Fruit fly (Drosophila melanogaster) whole organism, embryonic: Measurements from ENCODE around the gene CG13131.

ENCODE experiments used
- BEAF-32 ChIP-seq: fragments of 200-800 bp; sonication (Bioruptor generic); optimal IDR thresholded peaks from 3 replicates; lab custom pipeline; 2017; ENCODE audit warnings: missing biosample characterization, missing genetic modification characterization, mild to moderate bottlenecking, moderate library complexity, missing genetic modification reagents
- CG14667 ChIP-seq: fragments of 200-800 bp; sonication (Bioruptor generic); IDR thresholded peaks from 2 replicates; pipeline ENCODE4 v1.3.6; 2022; ENCODE audit warnings: missing biosample characterization, missing genetic modification characterization
- CG14860 ChIP-seq: fragments of 200-800 bp; sonication (Bioruptor generic); IDR thresholded peaks from 3 replicates; pipeline ENCODE4 v1.3.6; 2022; ENCODE audit warnings: missing biosample characterization, missing genetic modification characterization; ENCODE audit not compliant: partially characterized antibody
- CG15073 ChIP-seq: fragments of 200-800 bp; sonication (Bioruptor generic); optimal IDR thresholded peaks from 2 replicates; lab custom pipeline; 2016; ENCODE audit warnings: missing biosample characterization, missing genetic modification characterization
- CG1529 ChIP-seq: fragments of 200-800 bp; sonication (Bioruptor generic); optimal IDR thresholded peaks from 3 replicates; lab custom pipeline; 2018; ENCODE audit warnings: missing biosample characterization, missing genetic modification characterization
- CG2120 ChIP-seq: fragments of 200-800 bp; sonication (Bioruptor generic); optimal IDR thresholded peaks from 3 replicates; lab custom pipeline; 2016; ENCODE audit warnings: missing biosample characterization, missing genetic modification characterization
- CG2129 ChIP-seq: fragments of 200-800 bp; sonication (Bioruptor generic); IDR thresholded peaks from 2 replicates; pipeline ENCODE4 v1.3.6; 2022; ENCODE audit warnings: missing biosample characterization, missing genetic modification characterization; ENCODE audit not compliant: partially characterized antibody
- CG2202 ChIP-seq: fragments of 200-800 bp; sonication (Bioruptor generic); optimal IDR thresholded peaks from 2 replicates; lab custom pipeline; 2018; ENCODE audit warnings: missing biosample characterization, mild to moderate bottlenecking, missing genetic modification characterization
- CG2678 ChIP-seq: fragments of 200-800 bp; sonication (Bioruptor generic); optimal IDR thresholded peaks from 3 replicates; lab custom pipeline; 2019; ENCODE audit warnings: missing biosample characterization, mild to moderate bottlenecking, missing genetic modification characterization, moderate library complexity
- CG31441 ChIP-seq: fragments of 200-800 bp; sonication (Bioruptor generic); IDR thresholded peaks from 2 replicates; pipeline ENCODE4 v1.3.6; 2022; ENCODE audit warnings: missing biosample characterization, missing genetic modification characterization
- CG34224 ChIP-seq: fragments of 200-800 bp; sonication (Bioruptor generic); IDR thresholded peaks from 3 replicates; pipeline ENCODE4 v1.3.6; 2022; ENCODE audit warnings: missing biosample characterization, missing genetic modification characterization; ENCODE audit not compliant: partially characterized antibody
- CG4282 ChIP-seq: fragments of 200-800 bp; sonication (Bioruptor generic); optimal IDR thresholded peaks from 2 replicates; lab custom pipeline; 2016; ENCODE audit warnings: missing biosample characterization, missing genetic modification characterization
- CG4360 ChIP-seq: fragments of 200-800 bp; sonication (Bioruptor generic); IDR thresholded peaks from 2 replicates; pipeline ENCODE4 v1.3.6; 2022; ENCODE audit warnings: missing biosample characterization, missing genetic modification characterization
- CG4820 ChIP-seq: fragments of 200-800 bp; sonication (Bioruptor generic); optimal IDR thresholded peaks from 3 replicates; lab custom pipeline; 2016; ENCODE audit warnings: missing biosample characterization, missing genetic modification characterization
- CG5180 ChIP-seq: fragments of 200-800 bp; sonication (Bioruptor generic); optimal IDR thresholded peaks from 3 replicates; lab custom pipeline; 2017; ENCODE audit warnings: missing biosample characterization, missing genetic modification characterization, mild to moderate bottlenecking, moderate library complexity, missing genetic modification reagents
- CG6813 ChIP-seq: fragments of 200-800 bp; sonication (Bioruptor generic); optimal IDR thresholded peaks from 2 replicates; lab custom pipeline; 2017; ENCODE audit warnings: missing biosample characterization, missing genetic modification characterization, mild to moderate bottlenecking, moderate library complexity, missing genetic modification reagents
- CG8359 ChIP-seq: fragments of 200-800 bp; sonication (Bioruptor generic); optimal IDR thresholded peaks from 2 replicates; lab custom pipeline; 2017; ENCODE audit warnings: missing biosample characterization, mild to moderate bottlenecking, missing genetic modification characterization, borderline replicate concordance
- CG8388 ChIP-seq: fragments of 200-800 bp; sonication (Bioruptor generic); optimal IDR thresholded peaks from 2 replicates; lab custom pipeline; 2019; ENCODE audit warnings: missing biosample characterization, mild to moderate bottlenecking, missing genetic modification characterization, moderate library complexity
- CG9797 ChIP-seq: fragments of 200-800 bp; sonication (Bioruptor generic); optimal IDR thresholded peaks from 3 replicates; lab custom pipeline; 2018; ENCODE audit warnings: missing biosample characterization, mild to moderate bottlenecking, missing genetic modification characterization
- Dek ChIP-seq: fragments of 200-800 bp; sonication (Bioruptor generic); optimal IDR thresholded peaks from 3 replicates; lab custom pipeline; 2019; ENCODE audit warnings: missing biosample characterization, mild to moderate bottlenecking, missing genetic modification characterization, moderate library complexity
- Dip2 ChIP-seq: fragments of 200-800 bp; sonication (Bioruptor generic); IDR thresholded peaks from 2 replicates; pipeline ENCODE4 v1.3.6; 2022; ENCODE audit warnings: missing biosample characterization, missing genetic modification characterization
- Eip74EF ChIP-seq, 2 experiments: fragments of 200-800 bp in 1 of 2; fragments of >200 bp in 1 of 2; sonication (Bioruptor generic) in 1 of 2; optimal IDR thresholded peaks; 2 replicates each; lab custom pipeline; 2017 to 2019; ENCODE audit warnings: missing biosample characterization in 2 of 2, missing genetic modification characterization in 2 of 2, mild to moderate bottlenecking in 1 of 2, moderate library complexity in 1 of 2
- HmgD ChIP-seq: fragments of 200-800 bp; sonication (Bioruptor generic); optimal IDR thresholded peaks from 3 replicates; lab custom pipeline; 2016; ENCODE audit warnings: missing biosample characterization, missing genetic modification characterization
- HmgZ ChIP-seq: fragments of 200-800 bp; sonication (Bioruptor generic); optimal IDR thresholded peaks from 2 replicates; lab custom pipeline; 2018; ENCODE audit warnings: missing biosample characterization, mild to moderate bottlenecking, missing genetic modification characterization
- Opbp ChIP-seq: fragments of 200-800 bp; sonication (Bioruptor generic); IDR thresholded peaks from 3 replicates; pipeline ENCODE4 v1.3.6; 2022; ENCODE audit warnings: missing biosample characterization, missing genetic modification characterization; ENCODE audit not compliant: partially characterized antibody
- Sry-δ ChIP-seq: fragments of 200-800 bp; sonication (Bioruptor generic); optimal IDR thresholded peaks from 2 replicates; lab custom pipeline; 2016; ENCODE audit warnings: missing biosample characterization, missing genetic modification characterization
- Taf1 ChIP-seq: fragments of 200-800 bp; sonication (Bioruptor generic); IDR thresholded peaks from 2 replicates; pipeline ENCODE4 v1.3.6; 2022; ENCODE audit warnings: missing biosample characterization, missing genetic modification characterization
- amos ChIP-seq: fragments of 200-800 bp; sonication (Bioruptor generic); IDR thresholded peaks from 2 replicates; pipeline ENCODE4 v1.3.6; 2022; ENCODE audit warnings: missing biosample characterization, missing genetic modification characterization; ENCODE audit not compliant: partially characterized antibody
- ato ChIP-seq: fragments of 200-800 bp; sonication (Bioruptor generic); IDR thresholded peaks from 2 replicates; pipeline ENCODE4 v1.3.6; 2022; ENCODE audit warnings: missing biosample characterization, missing genetic modification characterization; ENCODE audit not compliant: partially characterized antibody
- disco-r ChIP-seq: fragments of 200-800 bp; sonication (Bioruptor generic); optimal IDR thresholded peaks from 2 replicates; lab custom pipeline; 2016; ENCODE audit warnings: missing biosample characterization, missing genetic modification characterization
- gem ChIP-seq: fragments of 200-800 bp; sonication (Bioruptor generic); optimal IDR thresholded peaks from 2 replicates; lab custom pipeline; 2019; ENCODE audit warnings: missing biosample characterization, mild to moderate bottlenecking, missing genetic modification characterization, moderate library complexity
- gfzf ChIP-seq: fragments of 200-800 bp; sonication (Bioruptor generic); optimal IDR thresholded peaks from 2 replicates; lab custom pipeline; 2016; ENCODE audit warnings: missing biosample characterization, mild to moderate bottlenecking, missing genetic modification characterization, moderate library complexity
- gsb-n ChIP-seq: fragments of 200-800 bp; sonication (Bioruptor generic); optimal IDR thresholded peaks from 3 replicates; lab custom pipeline; 2018; ENCODE audit warnings: missing biosample characterization, mild to moderate bottlenecking, missing genetic modification characterization
- hbn ChIP-seq: fragments of 200-800 bp; sonication (Bioruptor generic); IDR thresholded peaks from 2 replicates; pipeline ENCODE4 v1.3.6; 2022; ENCODE audit warnings: missing biosample characterization, missing genetic modification characterization; ENCODE audit not compliant: partially characterized antibody
- knrl ChIP-seq: fragments of 200-800 bp; sonication (Bioruptor generic); IDR thresholded peaks from 3 replicates; pipeline ENCODE4 v1.3.6; 2022; ENCODE audit warnings: missing biosample characterization, missing genetic modification characterization; ENCODE audit not compliant: partially characterized antibody
- lbe ChIP-seq: fragments of 200-800 bp; sonication (Bioruptor generic); optimal IDR thresholded peaks from 2 replicates; lab custom pipeline; 2016; ENCODE audit warnings: missing biosample characterization, mild to moderate bottlenecking, missing genetic modification characterization
- nerfin-1 ChIP-seq: fragments of 200-800 bp; sonication (Bioruptor generic); optimal IDR thresholded peaks from 3 replicates; lab custom pipeline; 2019; ENCODE audit warnings: missing biosample characterization, mild to moderate bottlenecking, missing genetic modification characterization, moderate library complexity
- pzg ChIP-seq: fragments of 200-800 bp; sonication (Bioruptor generic); optimal IDR thresholded peaks from 3 replicates; lab custom pipeline; 2018; ENCODE audit warnings: missing biosample characterization, mild to moderate bottlenecking, missing genetic modification characterization, moderate library complexity
- ranshi ChIP-seq: fragments of 200-800 bp; sonication (Bioruptor generic); IDR thresholded peaks from 2 replicates; pipeline ENCODE4 v1.3.6; 2022; ENCODE audit warnings: missing biosample characterization, missing genetic modification characterization
- row ChIP-seq: fragments of 200-800 bp; sonication (Bioruptor generic); IDR thresholded peaks from 3 replicates; pipeline ENCODE4 v1.3.6; 2022; ENCODE audit warnings: missing biosample characterization, missing genetic modification characterization
- sc ChIP-seq, 3 experiments: fragments of >200 bp in 2 of 3; fragments of 200-800 bp in 1 of 3; sonication (Bioruptor generic) in 1 of 3; optimal IDR thresholded peaks; 2 replicates in 2 of 3; 3 replicates in 1 of 3; lab custom pipeline; 2017; ENCODE audit warnings: mild to moderate bottlenecking in 1 of 3, missing biosample characterization in 1 of 3, missing genetic modification characterization in 1 of 3, missing genetic modification reagents in 1 of 3
- sens ChIP-seq: fragments of 200-800 bp; sonication (Bioruptor generic); peaks from one replicate; lab custom pipeline; 2016; ENCODE audit warnings: missing biosample characterization, missing genetic modification characterization
- sisA ChIP-seq: fragments of 200-800 bp; sonication (Bioruptor generic); IDR thresholded peaks from 2 replicates; pipeline ENCODE4 v1.3.6; 2022; ENCODE audit warnings: missing biosample characterization, missing genetic modification characterization
- sr ChIP-seq: fragments of 200-800 bp; sonication (Bioruptor generic); IDR thresholded peaks from 3 replicates; pipeline ENCODE4 v1.3.6; 2022; ENCODE audit warnings: missing biosample characterization, missing genetic modification characterization
- stc ChIP-seq: fragments of 200-800 bp; sonication (Bioruptor generic); IDR thresholded peaks from 2 replicates; pipeline ENCODE4 v1.3.6; 2022; ENCODE audit warnings: missing biosample characterization, missing genetic modification characterization
- tna ChIP-seq: fragments of 200-800 bp; sonication (Bioruptor generic); IDR thresholded peaks from 2 replicates; pipeline ENCODE4 v1.3.6; 2022; ENCODE audit warnings: missing biosample characterization, missing genetic modification characterization; ENCODE audit not compliant: partially characterized antibody
- trem ChIP-seq: fragments of 200-800 bp; optimal IDR thresholded peaks from 3 replicates; lab custom pipeline; 2019; ENCODE audit warnings: missing biosample characterization, mild to moderate bottlenecking, missing genetic modification characterization, moderate library complexity
- ttk ChIP-seq: fragments of 200-800 bp; sonication (Bioruptor generic); IDR thresholded peaks from 2 replicates; pipeline ENCODE4 v2.1.2; 2022; ENCODE audit warnings: missing biosample characterization, missing genetic modification characterization
- zfh1 ChIP-seq: fragments of 200-800 bp; sonication (Bioruptor generic); IDR thresholded peaks from 3 replicates; pipeline ENCODE4 v1.3.6; 2022; ENCODE audit warnings: missing biosample characterization, missing genetic modification characterization

Gene CG13131

dm6 chr2L:10056705-10057104 lies 39.4 kb upstream of the CG13131 start, which contains the start of gene Pen (continued):
- TF ChIP-seq CG2202 (tag; lab: Kevin White, UChicago) (no peak), CG8359 (no peak), CG6813 (GFP tag; lab: Kevin White, UChicago) (no peak), gfzf (peak; percentile 45), sc (optimal IDR thresholded peaks at IDR 0.05; lab: Kevin White, UChicago) (no peak), sc (GFP tag; optimal IDR thresholded peaks at IDR 0.05; lab: Kevin White, UChicago) (no peak), sens (GFP tag; lab: Kevin White, UChicago) (no peak), sr (GFP tag; lab: Robert Waterston, UW) (no peak), pzg (GFP tag; lab: Kevin White, UChicago) (peak; percentile 74), CG8388 (GFP tag; lab: Kevin White, UChicago) (no peak), amos (GFP tag; lab: Robert Waterston, UW) (peak; percentile 84), CG14860 (GFP tag; lab: Robert Waterston, UW) (peak; percentile 31; the same call in 2 of the 3 replicates), ato (GFP tag; lab: Robert Waterston, UW) (peak; percentile 49; the same call in 1 of the 2 replicates), Dip2 (no peak), Eip74EF (GFP tag; optimal IDR thresholded peaks at IDR 0.05; lab: Kevin White, UChicago) (no peak), CG9797 (GFP tag; lab: Kevin White, UChicago) (peak; percentile 85), ttk (GFP tag; lab: Robert Waterston, UW) (no peak), zfh1 (no peak), CG1529 (GFP tag; lab: Kevin White, UChicago) (no peak), CG34224 (GFP tag; lab: Robert Waterston, UW) (peak; percentile 53), trem (tag; lab: Kevin White, UChicago) (peak; percentile 65), Opbp (GFP tag; lab: Robert Waterston, UW) (peak; percentile 74), Dek (tag; lab: Kevin White, UChicago) (no peak), HmgZ (tag; lab: Kevin White, UChicago) (no peak), row (GFP tag; lab: Robert Waterston, UW) (0 out of 3 replicates have a peak, but pooled peaks have one; percentile 18), HmgD (GFP tag; lab: Kevin White, UChicago) (no peak), hbn (peak; percentile 56; the same call in 1 of the 2 replicates), gem (tag; lab: Kevin White, UChicago) (no peak), gsb-n (tag; lab: Kevin White, UChicago) (no peak), nerfin-1 (tag; lab: Kevin White, UChicago) (no peak), lbe (no peak), CG14667 (GFP tag; lab: Robert Waterston, UW) (no peak), sisA (GFP tag; lab: Robert Waterston, UW) (no peak), CG5180 (GFP tag; lab: Kevin White, UChicago) (no peak), CG4360 (GFP tag; lab: Robert Waterston, UW) (no peak), Taf1 (no peak), tna (peak; percentile 53), Sry-δ (GFP tag; lab: Kevin White, UChicago) (peak; percentile 81), CG15073 (no peak), CG2678 (tag; lab: Kevin White, UChicago) (no peak), CG4282 (no peak), CG2129 (0 out of 2 replicates have a peak, but pooled peaks have one; percentile 27), CG4820 (GFP tag; lab: Kevin White, UChicago) (no peak), CG31441 (GFP tag; lab: Robert Waterston, UW) (no peak), disco-r (GFP tag; lab: Kevin White, UChicago) (no peak), ranshi (no peak), stc (no peak), CG2120 (no peak), knrl (GFP tag; lab: Robert Waterston, UW) (peak; percentile 82), BEAF-32 (GFP tag; lab: Kevin White, UChicago) (peak; percentile 85)
